Worm (Caenorhabditis elegans) whole organism, young adult: ENCODE results near the gene sams-1.

ENCODE experiments used
- B0019.2 ChIP-seq: fragments of 200-800 bp; sonication (Bioruptor generic); conservative IDR thresholded peaks from 2 replicates; pipeline ENCODE4 v1.3.6; 2022; ENCODE audit warnings: missing genetic modification reagents, missing genetic modification characterization, missing compliant biosample characterization
- C17E4.6 ChIP-seq: fragments of 200-800 bp; sonication (Bioruptor generic); IDR thresholded peaks from 2 replicates; pipeline ENCODE4 v1.3.6; 2022; ENCODE audit warnings: missing genetic modification reagents, missing genetic modification characterization, missing compliant biosample characterization
- Y53G8AR.9 ChIP-seq: fragments of 200-800 bp; sonication (Bioruptor generic); conservative IDR thresholded peaks from 2 replicates; pipeline ENCODE4 v1.3.6; 2022; ENCODE audit warnings: missing genetic modification reagents, missing genetic modification characterization, missing compliant biosample characterization
- Y95B8A.8 ChIP-seq: fragments of 200-800 bp; sonication (Bioruptor generic); IDR thresholded peaks from 2 replicates; pipeline ENCODE4 v1.3.6; 2022; ENCODE audit warnings: missing genetic modification reagents, missing genetic modification characterization, missing compliant biosample characterization
- akir-1 ChIP-seq: fragments of 200-800 bp; sonication (Bioruptor generic); optimal IDR thresholded peaks from 2 replicates; lab custom pipeline; 2018; ENCODE audit warnings: mild to moderate bottlenecking, missing genetic modification characterization, moderate library complexity, missing compliant biosample characterization
- ccch-3 ChIP-seq: fragments of 200-800 bp; sonication (Bioruptor generic); optimal IDR thresholded peaks from 2 replicates; lab custom pipeline; 2018; ENCODE audit warnings: mild to moderate bottlenecking, missing genetic modification characterization, missing compliant biosample characterization
- cebp-1 ChIP-seq, 2 experiments: fragments of 200-800 bp in 1 of 2; sonication (Bioruptor generic) in 1 of 2; sonication (generic microtip) in 1 of 2; IDR thresholded peaks in 1 of 2; optimal IDR thresholded peaks in 1 of 2; 2 replicates each; pipeline versions ENCODE4 v1.3.6 to Lab custom; 2017 to 2022; ENCODE audit warnings: missing compliant biosample characterization in 2 of 2, missing genetic modification characterization in 2 of 2, mild to moderate bottlenecking in 1 of 2, missing genetic modification reagents in 1 of 2, moderate library complexity in 1 of 2
- cebp-2 ChIP-seq: fragments of 200-800 bp; sonication (Bioruptor generic); IDR thresholded peaks from 2 replicates; pipeline ENCODE4 v1.3.6; 2022; ENCODE audit warnings: missing genetic modification characterization, missing compliant biosample characterization
- ceh-100 ChIP-seq: fragments of 200-800 bp; sonication (Bioruptor generic); IDR thresholded peaks from 2 replicates; pipeline ENCODE4 v1.3.6; 2022; ENCODE audit warnings: missing genetic modification reagents, missing genetic modification characterization, missing compliant biosample characterization
- die-1 ChIP-seq: sonication (generic microtip); optimal IDR thresholded peaks from 2 replicates; lab custom pipeline; 2016; ENCODE audit warnings: missing genotype, mild to moderate bottlenecking, missing genetic modification characterization, missing compliant biosample characterization
- dox-1 ChIP-seq: fragments of 200-800 bp; sonication (Bioruptor generic); IDR thresholded peaks from 2 replicates; pipeline ENCODE4 v1.3.6; 2022; ENCODE audit warnings: missing genetic modification reagents, missing genetic modification characterization, missing compliant biosample characterization
- dpff-1 ChIP-seq: sonication (generic microtip); optimal IDR thresholded peaks from 2 replicates; lab custom pipeline; 2017; ENCODE audit warnings: mild to moderate bottlenecking, missing genetic modification characterization, missing compliant biosample characterization
- fkh-3 ChIP-seq: sonication (generic microtip); optimal IDR thresholded peaks from 2 replicates; lab custom pipeline; 2016; ENCODE audit warnings: mild to moderate bottlenecking, missing genetic modification characterization, missing compliant biosample characterization
- gei-17 ChIP-seq: fragments of 200-800 bp; sonication (Bioruptor generic); optimal IDR thresholded peaks from 2 replicates; lab custom pipeline; 2018; ENCODE audit warnings: mild to moderate bottlenecking, missing genetic modification characterization, missing compliant biosample characterization
- him-1 ChIP-seq: sonication (generic microtip); optimal IDR thresholded peaks from 2 replicates; lab custom pipeline; 2016; ENCODE audit warnings: missing genotype, missing genetic modification reagents, missing genetic modification characterization, missing compliant biosample characterization
- let-607 ChIP-seq, 2 experiments: fragments of 200-800 bp in 1 of 2; sonication (Bioruptor generic) in 1 of 2; sonication (generic microtip) in 1 of 2; optimal IDR thresholded peaks; 2 replicates each; lab custom pipeline; 2016 to 2018; ENCODE audit warnings: mild to moderate bottlenecking in 2 of 2, missing compliant biosample characterization in 2 of 2, missing genetic modification characterization in 2 of 2, moderate library complexity in 2 of 2, missing genotype in 1 of 2
- lsl-1 ChIP-seq: fragments of 200-800 bp; sonication (Bioruptor generic); optimal IDR thresholded peaks from 2 replicates; lab custom pipeline; 2018; ENCODE audit warnings: mild to moderate bottlenecking, missing genetic modification characterization, moderate library complexity, missing compliant biosample characterization
- madf-6 ChIP-seq: fragments of 200-800 bp; sonication (Bioruptor generic); IDR thresholded peaks from 2 replicates; pipeline ENCODE4 v1.3.6; 2022; ENCODE audit warnings: missing genetic modification reagents, missing genetic modification characterization, missing compliant biosample characterization
- mcd-1 ChIP-seq: fragments of 200-800 bp; sonication (Bioruptor generic); IDR thresholded peaks from 2 replicates; pipeline ENCODE4 v1.3.6; 2022; ENCODE audit warnings: missing genetic modification reagents, missing genetic modification characterization, missing compliant biosample characterization
- nhr-80 ChIP-seq: sonication (generic microtip); optimal IDR thresholded peaks from 2 replicates; lab custom pipeline; 2016; ENCODE audit warnings: missing genetic modification characterization, missing compliant biosample characterization
- pbrm-1 ChIP-seq: fragments of 200-800 bp; sonication (Bioruptor generic); IDR thresholded peaks from 2 replicates; pipeline ENCODE4 v1.3.6; 2022; ENCODE audit warnings: missing genetic modification reagents, missing genetic modification characterization, missing compliant biosample characterization
- repo-1 ChIP-seq: sonication (generic microtip); optimal IDR thresholded peaks from 2 replicates; lab custom pipeline; 2017; ENCODE audit warnings: mild to moderate bottlenecking, missing genetic modification characterization, missing compliant biosample characterization
- snpc-3.4 ChIP-seq: sonication (generic microtip); optimal IDR thresholded peaks from 2 replicates; lab custom pipeline; 2017; ENCODE audit warnings: missing genetic modification characterization, mild to moderate bottlenecking, missing compliant biosample characterization, antibody characterized with exemption, moderate library complexity, missing genotype, missing genetic modification reagents
- sptf-2 ChIP-seq: fragments of 200-800 bp; sonication (Bioruptor generic); optimal IDR thresholded peaks from 2 replicates; lab custom pipeline; 2018; ENCODE audit warnings: mild to moderate bottlenecking, missing genetic modification characterization, missing compliant biosample characterization
- unc-130 ChIP-seq: sonication (generic microtip); optimal IDR thresholded peaks from 2 replicates; lab custom pipeline; 2016; ENCODE audit warnings: missing genetic modification reagents, missing genetic modification characterization, missing compliant biosample characterization
- xnd-1 ChIP-seq: sonication (generic microtip); optimal IDR thresholded peaks from 2 replicates; lab custom pipeline; 2016; ENCODE audit warnings: missing genotype, missing genetic modification reagents, missing genetic modification characterization, missing compliant biosample characterization
- zim-3 ChIP-seq: sonication (generic microtip); optimal IDR thresholded peaks from 2 replicates; lab custom pipeline; 2017; ENCODE audit warnings: mild to moderate bottlenecking, missing genetic modification characterization, moderate library complexity, missing compliant biosample characterization
- ztf-22 ChIP-seq: fragments of 200-800 bp; sonication (Bioruptor generic); optimal IDR thresholded peaks from 2 replicates; lab custom pipeline; 2018; ENCODE audit warnings: mild to moderate bottlenecking, missing genetic modification characterization, moderate library complexity, missing compliant biosample characterization
- ztf-28 ChIP-seq: fragments of 200-800 bp; sonication (Bioruptor generic); IDR thresholded peaks from 2 replicates; pipeline ENCODE4 v1.3.6; 2022; ENCODE audit warnings: missing genetic modification reagents, missing genetic modification characterization, missing compliant biosample characterization

The sams-1 gene

DNA sequence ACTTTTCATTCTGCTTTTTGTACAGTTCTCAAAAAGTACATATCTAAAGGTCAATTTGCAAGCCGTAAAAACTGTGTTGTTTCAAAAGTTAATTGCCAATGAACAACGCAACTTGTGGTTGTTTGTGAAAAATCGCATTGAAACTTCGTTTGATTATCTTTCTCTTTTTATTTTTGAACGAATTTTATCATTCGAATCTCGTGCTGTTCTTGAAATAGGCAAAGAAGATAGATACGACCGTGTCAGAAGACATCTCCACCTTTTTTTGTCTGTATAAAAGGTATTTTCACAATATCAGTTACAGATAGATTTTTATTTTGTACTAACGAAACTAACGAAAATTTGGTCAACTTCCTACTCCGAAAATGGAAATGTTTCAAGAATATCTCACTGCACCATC, 28.7 kb downstream of the sams-1 start, which contains the start of gene C49F5.7:
C49F5.7 (plus strand) TSS at position 301 of the 400 bp plus-strand sequence.
- no peak for TF ChIP-seq unc-130 (GFP tag; lab: Kevin White, UChicago)
- no peak for TF ChIP-seq akir-1 (GFP tag; lab: Kevin White, UChicago)
- TF ChIP-seq lsl-1 (GFP tag; lab: Kevin White, UChicago) = no peak
- no peak for TF ChIP-seq B0019.2 (GFP tag; lab: Robert Waterston, UW)
- TF ChIP-seq Y95B8A.8 (GFP tag; lab: Robert Waterston, UW) = no peak
- no peak for TF ChIP-seq ztf-22 (GFP tag; lab: Kevin White, UChicago)
- no peak for TF ChIP-seq gei-17 (GFP tag; lab: Kevin White, UChicago)
- no peak for TF ChIP-seq die-1 (tag; lab: Kevin White, UChicago)
- no peak for TF ChIP-seq C17E4.6 (GFP tag; lab: Robert Waterston, UW)
- no peak for TF ChIP-seq cebp-1 (GFP tag; IDR thresholded peaks at IDR 0.05; lab: Robert Waterston, UW)
- TF ChIP-seq cebp-1 (tag; optimal IDR thresholded peaks at IDR 0.05; lab: Kevin White, UChicago) = no peak
- no peak for TF ChIP-seq snpc-3.4 (tag; lab: Kevin White, UChicago)
- TF ChIP-seq mcd-1 (GFP tag; lab: Robert Waterston, UW) = no peak
- no peak for TF ChIP-seq sptf-2 (GFP tag; lab: Kevin White, UChicago)
- no peak for TF ChIP-seq madf-6 (GFP tag; lab: Robert Waterston, UW)
- TF ChIP-seq cebp-2 (GFP tag; lab: Robert Waterston, UW) = no peak
- no peak for TF ChIP-seq Y53G8AR.9 (GFP tag; lab: Robert Waterston, UW)

DNA sequence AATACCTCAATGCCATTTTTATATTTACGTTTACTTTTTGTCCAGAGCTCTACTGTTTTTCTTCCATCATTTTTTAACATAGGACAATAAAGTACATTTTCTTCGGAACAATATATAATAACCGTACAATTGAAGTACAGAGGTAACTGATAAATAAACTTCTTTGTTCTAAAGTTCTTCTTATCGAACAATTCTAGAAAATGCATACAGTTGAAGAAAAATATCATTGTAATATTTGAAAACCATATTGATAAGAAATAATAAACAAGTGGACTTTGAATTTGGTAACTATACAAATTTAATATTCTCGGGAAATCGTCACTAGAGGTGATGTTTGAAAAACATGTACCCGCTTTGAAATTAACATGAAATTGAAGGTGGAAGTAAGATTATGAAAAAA, 30.8 kb downstream of the sams-1 start:
- TF ChIP-seq Y53G8AR.9 (GFP tag; lab: Robert Waterston, UW) (0 out of 2 replicates have a peak, but pooled peaks have one; percentile 3), ztf-28 (GFP tag; lab: Robert Waterston, UW) (no peak), him-1 (tag; lab: Kevin White, UChicago) (no peak), zim-3 (tag; lab: Kevin White, UChicago) (no peak)

ce11 chrX:11999573-11999972, 33.8 kb downstream of the sams-1 start:
- TF ChIP-seq nhr-80 (tag; lab: Kevin White, UChicago) (peak; percentile 68), fkh-3 (tag; lab: Kevin White, UChicago) (no peak), ceh-100 (GFP tag; lab: Robert Waterston, UW) (no peak), ccch-3 (GFP tag; lab: Kevin White, UChicago) (no peak)

DNA sequence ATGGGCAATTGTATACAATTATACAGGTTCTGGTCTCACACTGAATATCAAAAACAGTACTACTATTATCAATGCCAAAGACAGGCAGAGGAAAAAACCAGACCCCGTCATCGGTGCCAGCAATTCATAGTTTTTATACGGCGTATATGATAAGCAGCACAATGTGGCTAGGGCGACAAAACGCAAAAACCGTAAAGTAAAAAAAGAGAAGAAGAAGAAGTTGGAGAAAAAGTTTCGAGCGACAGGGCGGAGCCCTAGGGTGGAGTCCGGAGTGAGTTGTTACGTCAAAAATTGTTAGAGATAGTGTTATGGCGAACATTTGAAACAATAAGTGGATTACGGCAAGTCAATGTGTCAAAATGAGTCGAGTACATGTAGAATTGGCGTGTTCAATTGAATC, 35.8 kb downstream of the sams-1 start:
- TF ChIP-seq dox-1 = peak; percentile 48; the same call in 1 of the 2 replicates
- TF ChIP-seq let-607 (tag; optimal IDR thresholded peaks at IDR 0.05; lab: Kevin White, UChicago) = peak; percentile 40 to 52
- no peak for TF ChIP-seq dpff-1 (tag; lab: Kevin White, UChicago)
- TF ChIP-seq xnd-1 = no peak
- peak; percentile 83 for TF ChIP-seq nhr-80 (tag; lab: Kevin White, UChicago)

ce11 chrX:12003969-12004368, 38.2 kb downstream of the sams-1 start:
- TF ChIP-seq nhr-80 (tag; lab: Kevin White, UChicago) = peak; percentile 51
- peak; percentile 57; the same call in 1 of the 2 replicates for TF ChIP-seq cebp-1 (GFP tag; IDR thresholded peaks at IDR 0.05; lab: Robert Waterston, UW)
- peak; percentile 77 for TF ChIP-seq cebp-1 (tag; optimal IDR thresholded peaks at IDR 0.05; lab: Kevin White, UChicago)
- no peak for TF ChIP-seq repo-1 (tag; lab: Kevin White, UChicago)
- no peak for TF ChIP-seq pbrm-1
